Worm (Caenorhabditis elegans): ENCODE results near the gene vha-8.
A peak's percentile ranks its signal among the peaks of the same experiment; 100 is the strongest.

DNA sequence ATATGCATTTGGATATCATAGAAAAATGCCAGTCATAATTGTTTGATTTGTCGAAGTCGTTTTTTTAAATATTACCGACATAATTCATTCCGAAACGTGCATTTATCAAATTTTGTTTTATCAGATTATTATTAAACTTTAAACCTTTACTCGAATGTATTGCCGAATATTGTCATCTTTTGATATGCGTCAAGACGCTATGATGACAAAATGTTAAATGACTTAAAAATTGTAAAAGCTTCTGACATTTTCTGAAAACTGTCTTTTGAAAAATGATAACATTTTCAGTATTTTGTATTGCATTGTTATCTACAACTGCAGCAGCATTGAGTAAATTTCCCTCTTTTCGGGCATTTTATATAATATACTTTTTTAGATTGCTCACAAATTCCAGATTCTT is 33.7 kb downstream of the vha-8 start, which contains the start of gene H20E11.3:
- TF ChIP-seq snpc-4 (tag; optimal IDR thresholded peaks at IDR 0.05): no peak
- TF ChIP-seq nhr-237 (tag; optimal IDR thresholded peaks at IDR 0.05): no peak
- TF ChIP-seq F44E2.7 (GFP tag; IDR thresholded peaks at IDR 0.05): no peak
- TF ChIP-seq nhr-25 (tag; optimal IDR thresholded peaks at IDR 0.05; ENCODE audit: borderline replicate concordance, insufficient read depth): no peak
- peak; percentile 38 for TF ChIP-seq aha-1 (tag)
- no peak for TF ChIP-seq mdl-1 (tag; optimal IDR thresholded peaks at IDR 0.05)

All from whole organism, L4 larva.